Worm (Caenorhabditis elegans) whole organism, L2 larva: ENCODE data around the gene R09E10.2.

Source experiments
- aly-2 ChIP-seq: fragments of 150-350 bp; optimal IDR thresholded peaks from 2 replicates; lab custom pipeline; 2014; ENCODE audit warnings: missing biosample characterization, missing genetic modification characterization
- dmd-4 ChIP-seq: sonication (generic microtip); optimal IDR thresholded peaks from 2 replicates; lab custom pipeline; 2017; ENCODE audit warnings: missing biosample characterization, missing genetic modification characterization
- elt-3 ChIP-seq: sonication (generic microtip); optimal IDR thresholded peaks from 2 replicates; lab custom pipeline; 2017; ENCODE audit warnings: missing biosample characterization, missing genetic modification characterization
- lin-13 ChIP-seq: fragments of 150-350 bp; optimal IDR thresholded peaks from 2 replicates; lab custom pipeline; 2014; ENCODE audit warnings: missing biosample characterization, missing genetic modification reagents, missing genetic modification characterization
- lin-39 ChIP-seq: fragments of 150-350 bp; optimal IDR thresholded peaks from 2 replicates; lab custom pipeline; 2014; ENCODE audit warnings: missing biosample characterization, missing genetic modification reagents, missing genetic modification characterization
- mdl-1 ChIP-seq, 2 experiments: fragments of 150-350 bp in 1 of 2; sonication (generic microtip) in 1 of 2; optimal IDR thresholded peaks; 2 replicates each; lab custom pipeline; 2017; ENCODE audit warnings: missing biosample characterization in 2 of 2, missing genetic modification characterization in 2 of 2
- nhr-12 ChIP-seq: fragments of 150-350 bp; optimal IDR thresholded peaks from 2 replicates; lab custom pipeline; 2014; ENCODE audit warnings: missing biosample characterization, missing genetic modification characterization
- nhr-237 ChIP-seq: fragments of 150-350 bp; optimal IDR thresholded peaks from 2 replicates; lab custom pipeline; 2014; ENCODE audit warnings: missing biosample characterization, missing genetic modification characterization
- nhr-25 ChIP-seq: fragments of 150-350 bp; sonication (generic microtip); optimal IDR thresholded peaks from 3 replicates; lab custom pipeline; 2014; ENCODE audit warnings: missing biosample characterization, missing genetic modification characterization
- sem-4 ChIP-seq: fragments of 150-350 bp; optimal IDR thresholded peaks from 2 replicates; lab custom pipeline; 2014; ENCODE audit warnings: missing biosample characterization, missing genetic modification reagents, missing genetic modification characterization
- skn-1 ChIP-seq: sonication (generic microtip); optimal IDR thresholded peaks from 2 replicates; lab custom pipeline; 2017; ENCODE audit warnings: missing biosample characterization, missing genetic modification characterization
- snpc-4 ChIP-seq: fragments of 150-350 bp; optimal IDR thresholded peaks from 2 replicates; lab custom pipeline; 2014; ENCODE audit warnings: missing biosample characterization, missing genetic modification characterization
- unc-39 ChIP-seq: fragments of 150-350 bp; optimal IDR thresholded peaks from 2 replicates; lab custom pipeline; 2014; ENCODE audit warnings: missing biosample characterization, missing genetic modification characterization
- unc-62 ChIP-seq: fragments of 150-350 bp; optimal IDR thresholded peaks from 2 replicates; lab custom pipeline; 2014; ENCODE audit warnings: missing biosample characterization, missing genetic modification reagents, missing genetic modification characterization

DNA sequence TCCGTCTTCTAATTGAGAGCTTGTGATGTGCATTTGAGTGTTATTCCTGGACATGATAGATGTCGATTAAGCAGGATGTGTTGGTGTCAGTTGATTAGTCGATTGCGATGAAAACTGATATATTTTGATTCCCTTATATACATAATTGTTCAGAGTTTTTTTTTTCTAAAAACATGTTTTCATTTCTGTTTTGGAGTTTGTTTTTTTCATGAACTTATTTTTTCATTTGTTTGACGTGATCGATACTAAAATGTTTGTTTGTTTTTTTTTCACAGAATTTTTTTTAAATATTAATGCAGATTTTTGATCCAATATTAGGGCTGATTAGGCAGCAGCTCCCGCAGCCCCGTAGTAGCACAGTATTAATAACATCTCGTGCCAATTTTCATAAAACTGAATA is at the start of gene R09E10.2:
- TF ChIP-seq aly-2 (no peak), unc-39 (no peak), snpc-4 (no peak), nhr-12 (tag; lab: Kevin White, UChicago) (no peak), nhr-25 (tag; lab: Kevin White, UChicago) (no peak), elt-3 (tag; lab: Kevin White, UChicago) (no peak), skn-1 (no peak), sem-4 (tag; lab: Kevin White, UChicago) (no peak), nhr-237 (tag; lab: Kevin White, UChicago) (no peak), lin-39 (no peak), mdl-1 (tag; optimal IDR thresholded peaks at IDR 0.05; lab: Kevin White, UChicago) (no peak), lin-13 (GFP tag; lab: Kevin White, UChicago) (no peak), dmd-4 (tag; lab: Kevin White, UChicago) (no peak), unc-62 (GFP tag; lab: Kevin White, UChicago) (no peak)
